Fruit fly (Drosophila melanogaster): ENCODE data around the gene gdrd.

gdrd gene

dm6 chr3L:14672387-14673110 is 18.6 kb upstream of the gdrd start, which contains the start of the genes CG43121 and ome (continued):
- TF ChIP-seq net (GFP tag; optimal IDR thresholded peaks at IDR 0.05): peak; percentile 7
- peak; percentile 39 for TF ChIP-seq CG6854 (GFP tag; optimal IDR thresholded peaks at IDR 0.05)

- no peak for TF ChIP-seq Eip93F (GFP tag; optimal IDR thresholded peaks at IDR 0.05)
- TF ChIP-seq svp (GFP tag): peak; percentile 58
- peak; percentile 9 for TF ChIP-seq Eip78C (GFP tag)
Observed at dm6 chr3L:14673740-14674463, 17.2 kb upstream of the gdrd start.

dm6 chr3L:14678097-14678679 is 13.0 kb upstream of the gdrd start, which contains the start of gene CG4914:
CG4914 (minus strand) TSS chr3L:14678147.
- TF ChIP-seq dsx (GFP tag; optimal IDR thresholded peaks at IDR 0.05; ENCODE audit: poor library complexity, severe bottlenecking) (peak; percentile 70), CG10669 (GFP tag; optimal IDR thresholded peaks at IDR 0.05) (peak; percentile 57), lz (GFP tag; optimal IDR thresholded peaks at IDR 0.05) (peak; percentile 86), Sox15 (GFP tag; optimal IDR thresholded peaks at IDR 0.05) (peak; percentile 71), fd85E (GFP tag; optimal IDR thresholded peaks at IDR 0.05) (peak; percentile 17), svp (GFP tag) (peak; percentile 96), Blimp-1 (GFP tag; optimal IDR thresholded peaks at IDR 0.05) (peak; percentile 73), CG6808 (GFP tag; optimal IDR thresholded peaks at IDR 0.05) (peak; percentile 63), CG7368 (GFP tag; optimal IDR thresholded peaks at IDR 0.05) (peak; percentile 30), eg (GFP tag; IDR thresholded peaks at IDR 0.05) (peak; percentile 77), CG6276 (GFP tag; optimal IDR thresholded peaks at IDR 0.05) (peak; percentile 82), CG31627 (GFP tag; optimal IDR thresholded peaks at IDR 0.05) (peak; percentile 81), Gug (GFP tag; IDR thresholded peaks at IDR 0.05) (peak; percentile 67), CG15336 (GFP tag; IDR thresholded peaks at IDR 0.05) (peak; percentile 86), Eip93F (GFP tag; optimal IDR thresholded peaks at IDR 0.05) (peak; percentile 1), OdsH (GFP tag; optimal IDR thresholded peaks at IDR 0.05) (peak; percentile 88), CG8319 (GFP tag; optimal IDR thresholded peaks at IDR 0.05) (peak; percentile 62), CG6792 (GFP tag; optimal IDR thresholded peaks at IDR 0.05) (peak; percentile 84), CG3919 (GFP tag; optimal IDR thresholded peaks at IDR 0.05) (peak; percentile 85), Lpt (GFP tag; optimal IDR thresholded peaks at IDR 0.05) (peak; percentile 65), Eip75B (GFP tag; optimal IDR thresholded peaks at IDR 0.05) (peak; percentile 82), CG32006 (GFP tag; optimal IDR thresholded peaks at IDR 0.05) (peak; percentile 94), Smox (GFP tag; optimal IDR thresholded peaks at IDR 0.05) (peak; percentile 89), CG6163 (GFP tag; IDR thresholded peaks at IDR 0.05) (peak; percentile 78; the same call in 2 of the 3 replicates), CG10631 (GFP tag; optimal IDR thresholded peaks at IDR 0.05) (peak; percentile 88), Hr4 (GFP tag; optimal IDR thresholded peaks at IDR 0.05) (peak; percentile 65), pdm3 (GFP tag; optimal IDR thresholded peaks at IDR 0.05) (peak; percentile 72), net (GFP tag; optimal IDR thresholded peaks at IDR 0.05) (peak; percentile 85), CG11902 (GFP tag; optimal IDR thresholded peaks at IDR 0.05) (peak; percentile 47), CG1621 (tag; optimal IDR thresholded peaks at IDR 0.05) (no peak), CG6854 (GFP tag; optimal IDR thresholded peaks at IDR 0.05) (peak; percentile 17), salr (GFP tag; optimal IDR thresholded peaks at IDR 0.05) (peak; percentile 13 to 90), acj6 (GFP tag; optimal IDR thresholded peaks at IDR 0.05) (peak; percentile 87), CG16779 (tag; optimal IDR thresholded peaks at IDR 0.05) (peak; percentile 76), Sox14 (GFP tag; optimal IDR thresholded peaks at IDR 0.05) (peak; percentile 79), CG3032 (tag; optimal IDR thresholded peaks at IDR 0.05) (peak; percentile 71), Met (GFP tag; optimal IDR thresholded peaks at IDR 0.05) (peak; percentile 87), Hr38 (GFP tag; optimal IDR thresholded peaks at IDR 0.05) (no peak), CG8632 (GFP tag; optimal IDR thresholded peaks at IDR 0.05) (peak; percentile 79), cyc (GFP tag; optimal IDR thresholded peaks at IDR 0.05) (peak; percentile 78), fd59A (GFP tag; optimal IDR thresholded peaks at IDR 0.05) (peak; percentile 52), achi (GFP tag; optimal IDR thresholded peaks at IDR 0.05) (peak; percentile 88), spab (GFP tag; optimal IDR thresholded peaks at IDR 0.05) (peak; percentile 71)
